Fruit fly (Drosophila melanogaster) whole organism: ENCODE data around the gene senju.

Experiments
- CG8478 ChIP-seq: fragments of >200 bp; optimal IDR thresholded peaks from 2 replicates; lab custom pipeline; 2018; ENCODE audit warnings: inconsistent platforms
- EcR ChIP-seq, 2 experiments: fragments of >200 bp; optimal IDR thresholded peaks; 2 replicates each; lab custom pipeline; 2017; ENCODE audit warnings: missing biosample characterization in 2 of 2, missing genetic modification characterization in 2 of 2, missing genetic modification reagents in 2 of 2
- pan ChIP-seq: fragments of >200 bp; optimal IDR thresholded peaks from 2 replicates; lab custom pipeline; 2017
- psq ChIP-seq: fragments of >200 bp; optimal IDR thresholded peaks from 2 replicates; lab custom pipeline; 2017
- usp ChIP-seq: fragments of >200 bp; optimal IDR thresholded peaks from 2 replicates; lab custom pipeline; 2017; ENCODE audit warnings: missing biosample characterization, missing genetic modification characterization, mixed read lengths

DNA sequence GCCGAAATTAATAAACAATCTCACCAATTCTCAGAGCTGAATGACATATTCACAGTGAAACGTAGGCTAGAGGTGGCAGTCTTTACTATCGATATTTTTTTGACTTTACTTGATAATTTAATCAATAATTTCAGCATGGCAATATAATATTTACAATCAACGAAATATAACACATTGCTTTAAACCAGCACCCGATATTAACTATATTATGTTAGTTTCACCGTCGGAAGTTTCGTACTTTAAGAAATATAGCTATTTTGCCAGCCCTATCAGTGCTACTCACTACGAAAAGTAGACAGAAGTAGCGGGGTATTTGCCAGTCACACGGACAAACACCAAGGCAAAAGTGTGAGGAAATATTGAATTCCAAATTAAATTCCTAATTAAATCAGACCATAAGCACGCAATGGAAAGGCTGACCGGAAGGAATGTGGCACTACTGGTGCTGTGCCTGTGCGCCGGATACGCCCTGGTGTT lies 41.8 kb upstream of the senju start, which contains the start of the genes CG31917, Tfb5 and SelT:
- TF ChIP-seq psq (lab: Kevin White, UChicago) (no peak), pan (lab: Kevin White, UChicago) (no peak), usp (GFP tag; lab: Kevin White, UChicago) (no peak), EcR (GFP tag; optimal IDR thresholded peaks at IDR 0.05; lab: Kevin White, UChicago) (no peak), CG8478 (no peak)
